Worm (Caenorhabditis elegans) whole organism, L3 larva: ENCODE results near the gene B0001.5.

Experiments
- elt-3 ChIP-seq, 3 experiments: fragments of 150-350 bp in 1 of 3; sonication (generic microtip) in 2 of 3; optimal IDR thresholded peaks; 2 replicates in 2 of 3; 4 replicates in 1 of 3; lab custom pipeline; 2014 to 2017; ENCODE audit warnings: missing biosample characterization in 3 of 3, missing genetic modification characterization in 3 of 3
- skn-1 ChIP-seq: fragments of 150-350 bp; optimal IDR thresholded peaks from 2 replicates; lab custom pipeline; 2014; ENCODE audit warnings: missing biosample characterization, missing genetic modification characterization

ce11 chrIV:12131308-12132072 lies 11.6 kb downstream of the B0001.5 start:
- no peak for TF ChIP-seq skn-1 (tag; lab: Kevin White, UChicago)
- TF ChIP-seq elt-3 (tag; optimal IDR thresholded peaks at IDR 0.05; lab: Kevin White, UChicago), result no peak
